Worm (Caenorhabditis elegans) whole organism, L3 larva: Measurements from ENCODE around the gene mccc-1.
"Not testable (repeated sequence)": the region's sequence is repeated elsewhere in the genome, so short reads cannot be mapped to it uniquely, and the experiment has no call there.

Experiments
- ZK546.5 ChIP-seq: sonication (generic microtip); optimal IDR thresholded peaks from 2 replicates; lab custom pipeline; 2017; ENCODE audit warnings: missing biosample characterization, missing genetic modification characterization
- aly-2 ChIP-seq: fragments of 150-350 bp; optimal IDR thresholded peaks from 2 replicates; lab custom pipeline; 2014; ENCODE audit warnings: missing biosample characterization, missing genetic modification characterization
- ama-1 ChIP-seq: fragments of 150-350 bp; optimal IDR thresholded peaks from 2 replicates; lab custom pipeline; 2018
- ceh-28 ChIP-seq: fragments of 150-350 bp; optimal IDR thresholded peaks from 2 replicates; lab custom pipeline; 2014; ENCODE audit warnings: missing biosample characterization, missing genetic modification reagents, missing genetic modification characterization
- ceh-9 ChIP-seq: sonication (generic microtip); optimal IDR thresholded peaks from 2 replicates; lab custom pipeline; 2018; ENCODE audit warnings: missing biosample characterization, missing genetic modification characterization
- daf-12 ChIP-seq: fragments of 150-350 bp; optimal IDR thresholded peaks from 2 replicates; lab custom pipeline; 2014; ENCODE audit warnings: missing biosample characterization, missing genetic modification reagents, missing genetic modification characterization
- egl-27 ChIP-seq: sonication (generic microtip); optimal IDR thresholded peaks from 4 replicates; lab custom pipeline; 2017; ENCODE audit warnings: missing biosample characterization, missing genetic modification reagents, missing genetic modification characterization
- elt-1 ChIP-seq: fragments of 150-350 bp; optimal IDR thresholded peaks from 2 replicates; lab custom pipeline; 2014; ENCODE audit warnings: missing biosample characterization, missing genetic modification characterization
- elt-2 ChIP-seq: sonication (generic microtip); optimal IDR thresholded peaks from 2 replicates; lab custom pipeline; 2016; ENCODE audit warnings: missing genetic modification reagents, mild to moderate bottlenecking, missing genetic modification characterization, missing compliant biosample characterization
- elt-3 ChIP-seq, 3 experiments: fragments of 150-350 bp in 1 of 3; sonication (generic microtip) in 2 of 3; optimal IDR thresholded peaks; 2 replicates in 2 of 3; 4 replicates in 1 of 3; lab custom pipeline; 2014 to 2017; ENCODE audit warnings: missing biosample characterization in 3 of 3, missing genetic modification characterization in 3 of 3
- eor-1 ChIP-seq, 2 experiments: fragments of 150-350 bp; optimal IDR thresholded peaks; 2 replicates each; lab custom pipeline; 2014 to 2018; ENCODE audit warnings: missing biosample characterization in 2 of 2, missing genetic modification characterization in 2 of 2
- fkh-10 ChIP-seq: sonication (generic microtip); optimal IDR thresholded peaks from 2 replicates; lab custom pipeline; 2017; ENCODE audit warnings: missing biosample characterization, missing genetic modification reagents, missing genetic modification characterization
- fos-1 ChIP-seq: fragments of 150-350 bp; optimal IDR thresholded peaks from 2 replicates; lab custom pipeline; 2014; ENCODE audit warnings: missing biosample characterization, missing genetic modification characterization
- hmg-11 ChIP-seq: sonication (generic microtip); optimal IDR thresholded peaks from 2 replicates; lab custom pipeline; 2016; ENCODE audit warnings: missing genetic modification characterization, missing compliant biosample characterization
- lin-15B ChIP-seq: fragments of 150-350 bp; optimal IDR thresholded peaks from 2 replicates; lab custom pipeline; 2014; ENCODE audit warnings: missing biosample characterization, missing genetic modification characterization
- lin-39 ChIP-seq: fragments of 150-350 bp; optimal IDR thresholded peaks from 2 replicates; lab custom pipeline; 2018; ENCODE audit warnings: missing biosample characterization, missing genetic modification reagents, missing genetic modification characterization
- lsy-12 ChIP-seq: sonication (generic microtip); optimal IDR thresholded peaks from 2 replicates; lab custom pipeline; 2016; ENCODE audit warnings: mild to moderate bottlenecking, missing genetic modification characterization, missing compliant biosample characterization
- mml-1 ChIP-seq: fragments of 150-350 bp; sonication (generic microtip); optimal IDR thresholded peaks from 3 replicates; lab custom pipeline; 2014; ENCODE audit warnings: missing biosample characterization, missing genetic modification characterization
- nfya-1 ChIP-seq: sonication (generic microtip); optimal IDR thresholded peaks from 2 replicates; lab custom pipeline; 2017; ENCODE audit warnings: missing genetic modification characterization, mild to moderate bottlenecking, missing compliant biosample characterization, antibody characterized with exemption, moderate library complexity; ENCODE audit not compliant: insufficient read depth
- nhr-23 ChIP-seq: fragments of 150-350 bp; optimal IDR thresholded peaks from 2 replicates; lab custom pipeline; 2014; ENCODE audit warnings: missing biosample characterization, missing genetic modification reagents, missing genetic modification characterization
- nhr-43 ChIP-seq: sonication (generic microtip); optimal IDR thresholded peaks from 2 replicates; lab custom pipeline; 2016; ENCODE audit warnings: mild to moderate bottlenecking, missing genetic modification characterization, missing compliant biosample characterization; ENCODE audit not compliant: poor library complexity, severe bottlenecking
- nhr-67 ChIP-seq: fragments of 150-350 bp; optimal IDR thresholded peaks from 2 replicates; lab custom pipeline; 2014; ENCODE audit warnings: missing biosample characterization, missing genetic modification characterization
- nhr-76 ChIP-seq: fragments of 150-350 bp; sonication (generic microtip); optimal IDR thresholded peaks from 5 replicates; lab custom pipeline; 2014; ENCODE audit warnings: missing biosample characterization, missing genetic modification characterization
- nhr-77 ChIP-seq: fragments of 150-350 bp; optimal IDR thresholded peaks from 2 replicates; lab custom pipeline; 2014; ENCODE audit warnings: missing biosample characterization, missing genetic modification characterization
- pha-4 ChIP-seq: fragments of 150-350 bp; optimal IDR thresholded peaks from 2 replicates; lab custom pipeline; 2014; ENCODE audit warnings: missing biosample characterization, missing genetic modification reagents, missing genetic modification characterization
- pqm-1 ChIP-seq: fragments of 150-350 bp; optimal IDR thresholded peaks from 2 replicates; lab custom pipeline; 2017; ENCODE audit warnings: missing biosample characterization, missing genetic modification characterization, inconsistent platforms
- skn-1 ChIP-seq: fragments of 150-350 bp; optimal IDR thresholded peaks from 2 replicates; lab custom pipeline; 2014; ENCODE audit warnings: missing biosample characterization, missing genetic modification characterization
- snpc-4 ChIP-seq: fragments of 150-350 bp; optimal IDR thresholded peaks from 2 replicates; lab custom pipeline; 2014; ENCODE audit warnings: missing biosample characterization, missing genetic modification characterization
- tbx-2 ChIP-seq: sonication (generic microtip); optimal IDR thresholded peaks from 2 replicates; lab custom pipeline; 2016; ENCODE audit warnings: mild to moderate bottlenecking, missing genetic modification characterization, missing compliant biosample characterization
- unc-39 ChIP-seq: sonication (generic microtip); optimal IDR thresholded peaks from 4 replicates; lab custom pipeline; 2017; ENCODE audit warnings: missing biosample characterization, missing genetic modification characterization
- zag-1 ChIP-seq: fragments of 150-350 bp; optimal IDR thresholded peaks from 2 replicates; lab custom pipeline; 2014; ENCODE audit warnings: missing biosample characterization, missing genetic modification characterization
- ztf-11 ChIP-seq: fragments of 150-350 bp; optimal IDR thresholded peaks from 2 replicates; lab custom pipeline; 2014; ENCODE audit warnings: missing biosample characterization, missing genetic modification characterization
- ztf-4 ChIP-seq: fragments of 150-350 bp; optimal IDR thresholded peaks from 2 replicates; lab custom pipeline; 2014; ENCODE audit warnings: missing biosample characterization, missing genetic modification characterization

The mccc-1 gene

DNA sequence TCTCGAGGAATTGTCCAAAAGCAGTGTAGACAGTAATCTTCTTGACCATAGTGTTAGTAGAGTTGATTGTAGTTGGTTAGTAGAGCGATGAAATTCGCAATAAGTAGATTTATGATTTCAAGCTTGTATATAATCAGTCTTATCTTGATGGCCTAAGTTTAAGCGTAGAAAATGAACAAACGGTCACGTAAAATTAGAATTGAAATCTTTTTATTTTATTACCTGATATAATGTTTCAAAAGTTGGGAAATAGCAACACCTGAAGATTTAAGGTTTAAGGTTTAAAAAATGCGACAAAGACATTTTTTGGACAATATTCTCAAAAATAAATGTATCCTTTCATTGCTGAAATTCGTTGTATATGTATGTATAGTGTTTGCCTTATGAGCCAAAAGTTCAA, 9.3 kb downstream of the mccc-1 start, which contains the start of gene sss-1:
TSS of gene sss-1 (minus strand) at position 101 of the 400 bp plus-strand sequence.
- not testable (repeated sequence) for TF ChIP-seq aly-2, ztf-4, lsy-12 (tag; lab: Kevin White, UChicago)

DNA sequence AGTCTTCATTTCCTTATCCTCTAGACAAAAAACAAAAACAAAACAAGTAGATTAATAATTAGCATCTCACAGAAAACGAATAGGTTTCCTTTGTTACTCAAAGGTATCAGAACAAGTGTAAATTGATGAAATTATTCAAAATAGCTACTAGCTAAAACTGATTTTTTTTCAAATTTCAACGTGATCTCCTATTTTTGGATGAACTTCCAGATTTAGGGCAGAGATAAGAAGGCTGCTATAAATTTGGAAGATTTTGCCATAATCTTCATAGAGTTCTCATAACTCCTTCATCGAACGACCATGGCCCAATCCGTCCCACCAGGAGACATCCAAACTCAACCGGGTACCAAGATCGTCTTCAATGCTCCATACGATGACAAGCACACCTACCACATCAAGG, 10.0 kb downstream of the mccc-1 start, which contains the start of gene msp-77:
TSS of gene msp-77 (plus strand) at position 301 of the 400 bp plus-strand sequence.
- not testable (repeated sequence) for TF ChIP-seq elt-3 (tag; optimal IDR thresholded peaks at IDR 0.05; lab: Kevin White, UChicago); ZK546.5 (tag; lab: Kevin White, UChicago); tbx-2 (tag; lab: Kevin White, UChicago)

DNA sequence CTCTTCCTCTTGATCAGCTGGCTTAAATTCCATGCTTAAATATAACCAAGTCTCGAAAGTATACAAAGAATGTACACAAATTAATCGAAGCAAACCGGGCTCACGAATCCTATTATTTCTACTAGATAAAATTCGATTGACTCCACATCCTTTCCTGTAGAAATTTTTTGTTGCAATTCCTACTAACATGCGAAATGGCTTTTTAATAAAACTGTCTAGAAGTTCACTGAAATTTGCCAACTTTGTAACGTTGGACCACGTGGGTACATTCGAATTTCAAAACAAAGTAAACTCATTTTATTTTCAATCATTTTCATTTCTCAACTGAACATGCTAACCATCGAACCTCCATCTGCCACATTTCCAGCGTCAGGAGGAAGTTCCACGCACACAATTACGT, 10.7 kb downstream of the mccc-1 start, which contains the start of gene ssp-32:
TSS of gene ssp-32 (plus strand) at position 301 of the 400 bp plus-strand sequence.
- TF ChIP-seq daf-12 (tag; lab: Kevin White, UChicago) = no peak
- no peak for TF ChIP-seq egl-27 (tag; lab: Kevin White, UChicago)
- TF ChIP-seq nhr-76 (tag; lab: Kevin White, UChicago) = no peak
- no peak for TF ChIP-seq tbx-2 (tag; lab: Kevin White, UChicago)
- TF ChIP-seq fkh-10 (GFP tag; lab: Kevin White, UChicago) = no peak
- TF ChIP-seq nhr-77 (tag; lab: Kevin White, UChicago) = no peak
- no peak for TF ChIP-seq elt-1
- TF ChIP-seq elt-2 (tag; lab: Kevin White, UChicago) = no peak
- no peak for TF ChIP-seq lin-39 (tag; lab: Kevin White, UChicago)
- TF ChIP-seq lin-15B (tag; lab: Kevin White, UChicago) = no peak
- no peak for TF ChIP-seq pha-4

ce11 chrIV:9898712-9899111, 14.3 kb downstream of the mccc-1 start, which contains the start of gene tbc-3:
tbc-3 (plus strand) TSS chrIV:9899012.
- no peak for TF ChIP-seq lin-39 (tag; lab: Kevin White, UChicago)
- no peak for TF ChIP-seq tbx-2 (tag; lab: Kevin White, UChicago)
- TF ChIP-seq pqm-1 (tag; lab: Kevin White, UChicago) = no peak
- no peak for TF ChIP-seq nfya-1 (tag; lab: Kevin White, UChicago)
- TF ChIP-seq unc-39 (tag; lab: Kevin White, UChicago) = no peak
- no peak for TF ChIP-seq mml-1 (tag; lab: Kevin White, UChicago)
- no peak for TF ChIP-seq aly-2 (tag; lab: Kevin White, UChicago)
- no peak for TF ChIP-seq ztf-4 (tag; lab: Kevin White, UChicago)
- TF ChIP-seq skn-1 (tag; lab: Kevin White, UChicago) = no peak

DNA sequence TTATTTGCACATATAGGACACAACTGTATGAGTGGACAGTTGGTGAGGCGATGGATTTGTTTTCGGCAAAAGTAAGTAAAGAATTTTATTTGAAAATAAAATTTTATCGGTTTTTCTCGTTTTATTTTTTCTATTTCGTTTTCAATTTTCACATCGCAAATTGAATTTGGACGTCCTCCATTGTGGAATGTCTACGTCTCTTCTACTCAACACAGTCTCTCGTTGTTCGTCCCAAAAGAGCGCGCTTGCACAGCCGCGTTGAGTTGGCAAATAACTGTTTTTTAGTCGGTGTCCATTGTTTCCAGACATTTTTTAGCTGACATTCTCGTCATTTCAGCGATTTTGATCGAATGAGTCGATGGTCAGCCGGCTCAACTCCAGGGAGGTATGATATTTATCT, 14.9 kb downstream of the mccc-1 start:
- TF ChIP-seq aly-2 (tag; lab: Kevin White, UChicago) (no peak), pha-4 (peak; percentile 34), ama-1 (lab: Kevin White, UChicago) (no peak), eor-1 (tag; optimal IDR thresholded peaks at IDR 0.05; lab: Kevin White, UChicago) (no peak), nhr-77 (tag; lab: Kevin White, UChicago) (no peak), ceh-9 (tag; lab: Kevin White, UChicago) (no peak), nhr-43 (tag; lab: Kevin White, UChicago) (no peak), hmg-11 (tag; lab: Kevin White, UChicago) (peak; percentile 7), lin-15B (tag; lab: Kevin White, UChicago) (peak; percentile 31), ztf-4 (tag; lab: Kevin White, UChicago) (no peak), ZK546.5 (tag; lab: Kevin White, UChicago) (no peak), nhr-67 (tag; lab: Kevin White, UChicago) (no peak)

DNA sequence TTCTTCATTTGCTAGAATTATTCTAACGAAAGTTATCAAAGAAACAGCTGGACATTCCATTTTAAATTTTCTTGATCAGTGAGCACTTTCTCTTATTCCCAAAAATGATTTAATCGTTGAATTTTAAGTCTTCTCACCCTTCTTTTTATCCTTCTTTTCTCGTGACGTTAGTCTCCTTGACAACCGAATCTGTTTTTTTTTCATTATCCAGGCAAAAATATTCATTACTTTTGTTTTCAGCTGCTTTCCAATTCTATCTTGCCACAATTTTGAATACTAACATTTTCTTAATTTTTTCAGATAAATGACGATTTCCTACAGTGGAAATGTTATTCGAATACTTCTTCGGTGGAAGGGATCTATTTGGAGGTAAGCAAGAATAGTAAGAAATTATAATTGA, 19.2 kb downstream of the mccc-1 start, which contains the start of gene best-13:
TSS of gene best-13 (plus strand) at position 301 of the 400 bp plus-strand sequence.
- TF ChIP-seq nhr-23 (tag; lab: Kevin White, UChicago) = no peak
- TF ChIP-seq nhr-43 (tag; lab: Kevin White, UChicago) = no peak
- TF ChIP-seq aly-2 (tag; lab: Kevin White, UChicago) = no peak
- no peak for TF ChIP-seq lin-39 (tag; lab: Kevin White, UChicago)
- no peak for TF ChIP-seq skn-1 (tag; lab: Kevin White, UChicago)
- TF ChIP-seq fos-1 (tag; lab: Kevin White, UChicago) = no peak
- TF ChIP-seq nhr-67 (tag; lab: Kevin White, UChicago) = no peak
- TF ChIP-seq ceh-28 (tag; lab: Kevin White, UChicago) = no peak
- TF ChIP-seq snpc-4 (tag; lab: Kevin White, UChicago) = no peak
- TF ChIP-seq zag-1 (tag; lab: Kevin White, UChicago) = no peak
- TF ChIP-seq eor-1 (tag; optimal IDR thresholded peaks at IDR 0.05; lab: Kevin White, UChicago) = no peak
- TF ChIP-seq ztf-11 (tag; lab: Kevin White, UChicago) = no peak
- no peak for TF ChIP-seq ama-1 (lab: Kevin White, UChicago)
